Fruit fly (Drosophila melanogaster): ENCODE results near the gene CG42540.

DNA sequence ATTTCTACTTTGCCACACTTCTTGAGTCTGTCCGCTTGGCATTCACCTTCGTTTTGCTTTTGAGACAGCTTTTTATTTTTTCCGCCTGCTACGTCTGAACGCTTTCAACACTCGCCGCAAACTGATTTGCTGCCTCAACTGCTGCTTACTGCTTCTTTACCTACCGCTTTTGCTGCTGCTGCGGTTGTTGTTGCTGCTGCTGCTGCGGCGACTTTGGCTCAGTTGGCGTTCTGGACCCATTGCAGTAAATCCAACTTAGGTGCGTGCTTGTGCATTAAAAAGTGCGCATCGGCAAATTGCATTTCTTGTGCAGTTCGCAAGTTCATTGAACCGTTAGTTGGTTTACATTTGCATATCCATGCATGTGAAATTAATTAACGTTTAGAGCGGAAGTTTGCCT, 47.6 kb upstream of the CG42540 start, which contains the start of gene NT1:
- TF ChIP-seq pan (optimal IDR thresholded peaks at IDR 0.05) (no peak), Dll (optimal IDR thresholded peaks at IDR 0.05) (no peak)

Data from whole organism.